Worm (Caenorhabditis elegans): ENCODE data around the gene srw-89.

srw-89 gene

DNA sequence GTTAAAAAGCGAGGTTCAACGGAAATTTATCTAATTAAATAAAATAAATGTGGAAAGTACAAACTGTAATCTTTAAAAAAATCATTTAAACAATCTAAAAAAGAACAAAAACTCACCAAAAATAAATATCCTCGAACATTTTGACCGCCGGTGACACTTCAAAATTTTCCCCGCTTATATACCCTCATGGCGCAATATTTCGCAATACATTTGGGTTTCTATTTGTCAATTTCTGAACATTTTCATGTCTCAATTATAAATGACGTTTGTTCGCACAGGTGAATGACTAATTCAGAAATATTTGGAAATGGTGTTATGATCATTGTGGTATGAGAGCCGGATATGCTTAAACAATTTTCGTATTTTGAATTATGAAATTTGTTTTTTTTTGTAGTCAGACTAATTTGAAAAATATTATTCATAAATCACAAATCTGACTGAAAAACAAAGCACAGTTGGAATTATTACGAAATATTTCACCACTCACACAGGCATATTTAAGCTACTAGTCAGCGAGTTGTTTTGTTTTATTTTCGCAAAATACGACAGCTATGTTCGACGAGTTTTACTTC is 25.1 kb downstream of the srw-89 start, which contains the start of the genes C49G7.10 and irg-2:
Gene C49G7.10 (minus strand): TSS at position 169 of the 572 bp plus-strand sequence.
Gene irg-2 (plus strand): TSS at position 329 of the 572 bp plus-strand sequence.
- TF ChIP-seq unc-62 (GFP tag; optimal IDR thresholded peaks at IDR 0.05) = no peak

DNA sequence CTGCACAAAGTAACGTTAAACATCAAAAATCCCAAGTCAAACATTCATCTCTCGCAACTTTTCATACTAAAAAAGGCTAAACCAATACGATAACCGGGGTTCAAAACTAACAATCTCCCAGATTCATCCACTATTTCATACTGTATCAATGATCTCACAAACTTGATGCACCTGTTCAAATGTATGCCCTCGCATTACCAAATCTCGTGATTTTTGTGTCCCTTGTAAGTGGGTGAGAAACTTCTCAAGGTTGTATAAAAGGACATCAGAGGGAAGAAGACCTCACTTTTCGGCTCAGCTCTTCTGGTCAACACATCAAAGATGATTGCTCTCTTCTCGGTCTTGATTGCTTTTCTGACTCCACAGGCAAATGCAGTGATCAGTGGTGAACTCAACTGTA is 26.8 kb downstream of the srw-89 start, which contains the start of gene phat-3:
Gene phat-3 (plus strand): TSS at position 301 of the 400 bp plus-strand sequence.
- TF ChIP-seq unc-62 (GFP tag; optimal IDR thresholded peaks at IDR 0.05) = no peak

DNA sequence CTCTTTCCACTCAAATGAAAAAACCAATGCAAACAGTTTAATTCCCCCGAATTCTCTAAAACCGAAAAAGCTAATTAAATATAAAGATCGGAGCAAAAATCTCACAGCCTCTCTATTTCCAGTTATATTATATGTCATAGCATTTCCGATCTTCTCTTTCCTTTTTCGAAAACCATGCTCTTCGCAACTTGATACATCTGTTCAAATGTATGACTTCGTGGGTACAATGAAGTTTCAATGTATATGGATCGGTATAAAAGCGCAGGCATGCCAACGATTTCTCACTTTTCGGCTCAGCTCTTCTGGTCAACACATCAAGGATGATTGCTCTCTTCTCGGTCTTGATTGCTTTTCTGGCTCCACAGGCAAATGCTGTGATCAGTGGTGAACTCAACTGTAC is 29.2 kb downstream of the srw-89 start, which contains the start of gene phat-7:
Gene phat-7 (plus strand): TSS at position 301 of the 400 bp plus-strand sequence.
- TF ChIP-seq unc-62 (GFP tag; optimal IDR thresholded peaks at IDR 0.05) = no peak

DNA sequence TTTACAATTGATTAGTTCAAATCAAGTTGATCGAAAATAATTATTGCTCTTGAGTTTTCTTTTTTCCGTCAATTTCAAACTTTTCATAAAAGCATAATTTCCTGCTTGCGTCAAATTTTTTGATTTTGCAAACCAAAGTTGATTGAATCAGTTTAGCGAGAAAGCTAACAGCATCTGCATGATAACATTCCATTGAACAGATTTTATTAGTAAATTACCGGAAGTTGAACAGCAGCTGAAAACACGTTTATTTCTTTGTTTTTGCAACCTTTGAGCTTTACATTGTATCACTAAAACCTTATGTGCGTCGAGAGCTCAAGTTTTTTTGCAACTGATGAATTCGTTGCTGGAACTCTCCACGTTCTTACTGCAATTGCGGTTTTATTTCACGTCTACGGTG is 30.7 kb downstream of the srw-89 start, which contains the start of gene srh-169:
Gene srh-169 (plus strand): TSS at position 301 of the 400 bp plus-strand sequence.
- TF ChIP-seq unc-62 (GFP tag; optimal IDR thresholded peaks at IDR 0.05) = no peak

DNA sequence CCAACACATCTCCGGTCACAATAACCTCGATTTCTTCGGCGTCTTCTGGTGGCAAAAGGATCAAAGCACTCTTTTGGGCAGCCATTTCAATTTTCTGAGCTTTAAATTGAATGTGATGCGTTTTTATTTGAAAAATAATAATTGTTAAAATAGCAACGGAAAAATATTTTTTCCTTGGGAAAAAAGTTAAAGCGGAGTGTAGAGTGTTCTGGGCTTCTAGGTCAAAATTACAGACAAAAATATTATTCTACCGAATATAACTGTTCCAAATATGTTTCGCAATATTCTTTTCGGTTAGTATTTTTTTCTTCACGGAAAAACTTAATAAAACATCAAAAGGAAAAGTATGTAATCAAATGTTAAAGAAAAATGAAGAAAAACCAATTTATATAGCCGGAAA is 38.1 kb downstream of the srw-89 start, which contains the start of gene djr-1.2:
Gene djr-1.2 (minus strand): TSS at position 101 of the 400 bp plus-strand sequence.
- no peak for TF ChIP-seq unc-62 (GFP tag; optimal IDR thresholded peaks at IDR 0.05)

DNA sequence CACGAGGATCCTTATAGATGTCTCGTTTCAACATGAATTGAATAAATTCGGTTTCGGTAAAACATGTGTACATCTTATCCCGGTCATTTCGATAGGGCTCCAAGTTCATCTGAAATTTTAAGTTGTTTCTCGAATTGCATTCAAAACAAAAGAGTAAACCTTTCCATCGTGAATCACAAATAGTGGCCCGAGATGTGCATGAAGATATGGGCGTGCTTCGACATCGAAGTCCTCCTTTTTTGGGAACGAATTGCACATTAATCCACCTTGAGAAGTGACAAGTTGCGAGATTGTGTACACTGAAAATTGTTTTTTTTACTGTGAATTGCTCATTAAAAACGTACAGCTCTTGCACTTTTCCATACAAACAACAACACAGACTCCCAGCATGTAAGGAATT is 39.3 kb downstream of the srw-89 start:
- no peak for TF ChIP-seq unc-62 (GFP tag; optimal IDR thresholded peaks at IDR 0.05)
